Worm (Caenorhabditis elegans) whole organism, L3 larva: ENCODE data around the gene cmd-1.

Experiments used
- aly-2 ChIP-seq: fragments of 150-350 bp; optimal IDR thresholded peaks from 2 replicates; lab custom pipeline; 2014; ENCODE audit warnings: missing biosample characterization, missing genetic modification characterization
- elt-2 ChIP-seq: sonication (generic microtip); optimal IDR thresholded peaks from 2 replicates; lab custom pipeline; 2016; ENCODE audit warnings: missing genetic modification reagents, mild to moderate bottlenecking, missing genetic modification characterization, missing compliant biosample characterization
- nhr-23 ChIP-seq: fragments of 150-350 bp; optimal IDR thresholded peaks from 2 replicates; lab custom pipeline; 2014; ENCODE audit warnings: missing biosample characterization, missing genetic modification reagents, missing genetic modification characterization
- nhr-76 ChIP-seq: fragments of 150-350 bp; sonication (generic microtip); optimal IDR thresholded peaks from 5 replicates; lab custom pipeline; 2014; ENCODE audit warnings: missing biosample characterization, missing genetic modification characterization
- unc-62 ChIP-seq: fragments of 150-350 bp; sonication (generic microtip); optimal IDR thresholded peaks from 4 replicates; lab custom pipeline; 2014; ENCODE audit warnings: missing biosample characterization, missing genetic modification reagents, missing genetic modification characterization
- ztf-11 ChIP-seq: fragments of 150-350 bp; optimal IDR thresholded peaks from 2 replicates; lab custom pipeline; 2014; ENCODE audit warnings: missing biosample characterization, missing genetic modification characterization

DNA sequence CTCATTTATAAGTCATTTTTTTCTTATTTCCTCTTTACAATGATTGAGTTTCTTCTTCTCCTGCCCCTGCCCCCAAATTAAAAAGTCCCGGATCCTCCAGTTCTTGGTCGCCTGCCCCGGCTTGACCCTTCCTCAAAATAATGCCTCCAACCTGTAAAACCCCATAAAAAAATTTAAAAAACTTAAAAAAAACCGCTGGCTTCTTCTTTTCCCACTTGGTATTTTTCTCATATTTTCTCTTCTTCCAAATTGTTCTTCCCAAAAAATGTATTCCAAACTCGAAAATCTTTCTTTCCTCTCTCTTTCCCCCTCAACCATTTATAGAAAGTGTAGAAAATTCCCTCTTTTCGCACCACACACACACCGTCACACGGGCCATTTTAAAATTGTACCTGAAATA, 1.4 kb downstream of the cmd-1 start:
- TF ChIP-seq aly-2 = no peak
- TF ChIP-seq ztf-11 (tag; lab: Kevin White, UChicago) = no peak
- no peak for TF ChIP-seq nhr-76 (tag; lab: Kevin White, UChicago)
- no peak for TF ChIP-seq unc-62 (GFP tag; lab: Kevin White, UChicago)
- TF ChIP-seq elt-2 = no peak
- TF ChIP-seq nhr-23 (tag; lab: Kevin White, UChicago) = no peak
